Worm (Caenorhabditis elegans): ENCODE results near the gene C36B7.2.

ce11 chrX:7100290-7100689 is 5.9 kb upstream of the C36B7.2 start, which contains the start of gene C36B7.6:
- TF ChIP-seq dao-5 (tag; optimal IDR thresholded peaks at IDR 0.05): no peak
- no peak for TF ChIP-seq W03F9.2 (tag; optimal IDR thresholded peaks at IDR 0.05)
- no peak for TF ChIP-seq him-1 (tag; optimal IDR thresholded peaks at IDR 0.05)
